Fruit fly (Drosophila melanogaster) whole organism, embryonic: Measurements from ENCODE around the gene Ns1.

ENCODE experiments used
- CG1024 ChIP-seq: fragments of 200-800 bp; sonication (Bioruptor generic); IDR thresholded peaks from 2 replicates; pipeline ENCODE4 v1.3.6; 2022; ENCODE audit warnings: missing biosample characterization, missing genetic modification characterization
- CG11456 ChIP-seq: fragments of 200-800 bp; sonication (Bioruptor generic); IDR thresholded peaks from 3 replicates; pipeline ENCODE4 v1.3.6; 2022; ENCODE audit warnings: missing biosample characterization, missing genetic modification characterization
- CG12104 ChIP-seq: fragments of 200-800 bp; sonication (Bioruptor generic); optimal IDR thresholded peaks from 3 replicates; lab custom pipeline; 2016; ENCODE audit warnings: missing biosample characterization, missing genetic modification characterization
- CG12236 ChIP-seq: fragments of 200-800 bp; sonication (Bioruptor generic); optimal IDR thresholded peaks from 2 replicates; lab custom pipeline; 2016; ENCODE audit warnings: missing biosample characterization, missing genetic modification characterization
- CG12299 ChIP-seq: fragments of 200-800 bp; sonication (Bioruptor generic); optimal IDR thresholded peaks from 2 replicates; lab custom pipeline; 2018; ENCODE audit warnings: missing biosample characterization, mild to moderate bottlenecking, missing genetic modification characterization
- CG1233 ChIP-seq: fragments of 200-800 bp; sonication (Bioruptor generic); optimal IDR thresholded peaks from 4 replicates; lab custom pipeline; 2018; ENCODE audit warnings: missing biosample characterization, mild to moderate bottlenecking, missing genetic modification characterization
- CG12942 ChIP-seq: fragments of 200-800 bp; sonication (Bioruptor generic); optimal IDR thresholded peaks from 3 replicates; lab custom pipeline; 2016; ENCODE audit warnings: missing biosample characterization, missing genetic modification characterization
- CG13775 ChIP-seq: fragments of 200-800 bp; sonication (Bioruptor generic); optimal IDR thresholded peaks from 3 replicates; lab custom pipeline; 2017; ENCODE audit warnings: missing biosample characterization, mild to moderate bottlenecking, missing genetic modification characterization
- CG14710 ChIP-seq: fragments of 200-800 bp; sonication (Bioruptor generic); optimal IDR thresholded peaks from 3 replicates; lab custom pipeline; 2019; ENCODE audit warnings: missing biosample characterization, mild to moderate bottlenecking, missing genetic modification characterization, moderate library complexity
- CG17361 ChIP-seq: fragments of 200-800 bp; sonication (Bioruptor generic); IDR thresholded peaks from 3 replicates; pipeline ENCODE4 v1.3.6; 2022; ENCODE audit warnings: missing biosample characterization, missing genetic modification characterization
- CG17385 ChIP-seq: fragments of 200-800 bp; sonication (Bioruptor generic); optimal IDR thresholded peaks from 3 replicates; lab custom pipeline; 2018; ENCODE audit warnings: missing biosample characterization, mild to moderate bottlenecking, missing genetic modification characterization
- CG17829 ChIP-seq: fragments of 200-800 bp; optimal IDR thresholded peaks from 2 replicates; lab custom pipeline; 2019; ENCODE audit warnings: missing biosample characterization, mild to moderate bottlenecking, missing genetic modification characterization, moderate library complexity
- CG3995 ChIP-seq: fragments of 200-800 bp; sonication (Bioruptor generic); optimal IDR thresholded peaks from 3 replicates; lab custom pipeline; 2016; ENCODE audit warnings: missing biosample characterization, missing genetic modification characterization
- CG7839 ChIP-seq: fragments of 200-800 bp; sonication (Bioruptor generic); optimal IDR thresholded peaks from 3 replicates; lab custom pipeline; 2018; ENCODE audit warnings: missing biosample characterization, mild to moderate bottlenecking, missing genetic modification characterization, moderate library complexity
- CG7963 ChIP-seq: fragments of 200-800 bp; sonication (Bioruptor generic); IDR thresholded peaks from 3 replicates; pipeline ENCODE4 v1.3.6; 2022; ENCODE audit warnings: missing biosample characterization, missing genetic modification characterization; ENCODE audit not compliant: partially characterized antibody
- CG8281 ChIP-seq: fragments of 200-800 bp; sonication (Bioruptor generic); optimal IDR thresholded peaks from 2 replicates; lab custom pipeline; 2018; ENCODE audit warnings: missing biosample characterization, mild to moderate bottlenecking, missing genetic modification characterization, moderate library complexity
- CTCF ChIP-seq: fragments of 200-800 bp; sonication (Bioruptor generic); optimal IDR thresholded peaks from 2 replicates; lab custom pipeline; 2017; ENCODE audit warnings: missing biosample characterization, mild to moderate bottlenecking, missing genetic modification characterization, moderate library complexity
- D19A ChIP-seq: fragments of 200-800 bp; optimal IDR thresholded peaks from 3 replicates; lab custom pipeline; 2019; ENCODE audit warnings: missing biosample characterization, mild to moderate bottlenecking, missing genetic modification characterization, moderate library complexity
- Dad ChIP-seq: fragments of 200-800 bp; sonication (Bioruptor generic); optimal IDR thresholded peaks from 3 replicates; lab custom pipeline; 2016; ENCODE audit warnings: missing biosample characterization, missing genetic modification characterization
- Dip3 ChIP-seq: fragments of 200-800 bp; sonication (Bioruptor generic); optimal IDR thresholded peaks from 3 replicates; lab custom pipeline; 2016; ENCODE audit warnings: missing biosample characterization, missing genetic modification characterization
- Ets97D ChIP-seq: fragments of 200-800 bp; sonication (Bioruptor generic); optimal IDR thresholded peaks from 3 replicates; lab custom pipeline; 2016; ENCODE audit warnings: missing biosample characterization, missing genetic modification characterization
- Fer1 ChIP-seq: fragments of 200-800 bp; sonication (Bioruptor generic); optimal IDR thresholded peaks from 2 replicates; lab custom pipeline; 2017; ENCODE audit warnings: missing biosample characterization, mild to moderate bottlenecking, missing genetic modification characterization
- Hsf ChIP-seq: fragments of 200-800 bp; sonication (Bioruptor generic); optimal IDR thresholded peaks from 3 replicates; lab custom pipeline; 2016; ENCODE audit warnings: missing biosample characterization, missing genetic modification characterization
- MESR4 ChIP-seq: fragments of 200-800 bp; sonication (Bioruptor generic); optimal IDR thresholded peaks from 2 replicates; lab custom pipeline; 2018; ENCODE audit warnings: missing biosample characterization, mild to moderate bottlenecking, missing genetic modification characterization, moderate library complexity
- Mad ChIP-seq: fragments of 200-800 bp; sonication (Bioruptor generic); optimal IDR thresholded peaks from 2 replicates; lab custom pipeline; 2016; ENCODE audit warnings: missing biosample characterization, missing genetic modification characterization
- NC2α ChIP-seq: fragments of 200-800 bp; sonication (Bioruptor generic); optimal IDR thresholded peaks from 2 replicates; lab custom pipeline; 2016; ENCODE audit warnings: missing biosample characterization, missing genetic modification characterization
- Oaz ChIP-seq: fragments of 200-800 bp; sonication (Bioruptor generic); IDR thresholded peaks from 2 replicates; pipeline ENCODE4 v1.3.6; 2022; ENCODE audit warnings: missing biosample characterization, missing genetic modification characterization
- Opbp ChIP-seq: fragments of 200-800 bp; sonication (Bioruptor generic); IDR thresholded peaks from 3 replicates; pipeline ENCODE4 v1.3.6; 2022; ENCODE audit warnings: missing biosample characterization, missing genetic modification characterization; ENCODE audit not compliant: partially characterized antibody
- Sry-β ChIP-seq: fragments of 200-800 bp; sonication (Bioruptor generic); optimal IDR thresholded peaks from 2 replicates; lab custom pipeline; 2018; ENCODE audit warnings: missing biosample characterization, mild to moderate bottlenecking, missing genetic modification characterization, moderate library complexity
- Sry-δ ChIP-seq: fragments of 200-800 bp; sonication (Bioruptor generic); optimal IDR thresholded peaks from 2 replicates; lab custom pipeline; 2016; ENCODE audit warnings: missing biosample characterization, missing genetic modification characterization
- Trl ChIP-seq, 3 experiments: fragments of >200 bp in 2 of 3; fragments of 200-800 bp in 1 of 3; sonication (Bioruptor generic) in 1 of 3; optimal IDR thresholded peaks; 2 replicates in 1 of 3; 3 replicates in 2 of 3; lab custom pipeline; 2016 to 2017; ENCODE audit warnings: missing biosample characterization in 1 of 3, missing genetic modification characterization in 1 of 3
- al ChIP-seq: fragments of 200-800 bp; sonication (Bioruptor generic); IDR thresholded peaks from 2 replicates; pipeline ENCODE4 v1.3.6; 2022; ENCODE audit warnings: missing biosample characterization, missing genetic modification characterization
- caup ChIP-seq: fragments of 200-800 bp; sonication (Bioruptor generic); optimal IDR thresholded peaks from 3 replicates; lab custom pipeline; 2017; ENCODE audit warnings: missing biosample characterization, mild to moderate bottlenecking, missing genetic modification characterization, moderate library complexity; ENCODE audit not compliant: severe bottlenecking
- chm ChIP-seq: fragments of 200-800 bp; sonication (Bioruptor generic); IDR thresholded peaks from 2 replicates; pipeline ENCODE4 v1.3.6; 2022; ENCODE audit warnings: missing biosample characterization, missing genetic modification characterization
- hkb ChIP-seq, 2 experiments: fragments of 200-800 bp in 1 of 2; fragments of >200 bp in 1 of 2; sonication (Bioruptor generic) in 1 of 2; IDR thresholded peaks in 1 of 2; optimal IDR thresholded peaks in 1 of 2; 2 replicates each; pipeline versions ENCODE4 v1.3.6 to Lab custom; 2017 to 2022; ENCODE audit warnings: missing biosample characterization in 1 of 2, missing genetic modification characterization in 1 of 2
- insv ChIP-seq, 2 experiments: fragments of 200-800 bp; sonication (Bioruptor generic); optimal IDR thresholded peaks; 3 replicates each; lab custom pipeline; 2016 to 2018; ENCODE audit warnings: missing biosample characterization in 2 of 2, missing genetic modification characterization in 2 of 2
- nerfin-1 ChIP-seq: fragments of 200-800 bp; sonication (Bioruptor generic); optimal IDR thresholded peaks from 3 replicates; lab custom pipeline; 2019; ENCODE audit warnings: missing biosample characterization, mild to moderate bottlenecking, missing genetic modification characterization, moderate library complexity
- scrt ChIP-seq: fragments of 200-800 bp; sonication (Bioruptor generic); optimal IDR thresholded peaks from 2 replicates; lab custom pipeline; 2018; ENCODE audit warnings: missing biosample characterization, mild to moderate bottlenecking, missing genetic modification characterization, moderate library complexity
- sd ChIP-seq: fragments of 200-800 bp; sonication (Bioruptor generic); optimal IDR thresholded peaks from 3 replicates; lab custom pipeline; 2018; ENCODE audit warnings: missing biosample characterization, mild to moderate bottlenecking, missing genetic modification characterization, moderate library complexity
- shn ChIP-seq: fragments of 200-800 bp; sonication (Bioruptor generic); optimal IDR thresholded peaks from 3 replicates; lab custom pipeline; 2016; ENCODE audit warnings: missing biosample characterization, missing genetic modification characterization
- slou ChIP-seq: fragments of 200-800 bp; sonication (Bioruptor generic); optimal IDR thresholded peaks from 3 replicates; lab custom pipeline; 2016; ENCODE audit warnings: missing biosample characterization, missing genetic modification characterization
- stwl ChIP-seq: fragments of 200-800 bp; sonication (Bioruptor generic); optimal IDR thresholded peaks from 3 replicates; lab custom pipeline; 2018; ENCODE audit warnings: missing biosample characterization, mild to moderate bottlenecking, missing genetic modification characterization, moderate library complexity
- sug ChIP-seq: fragments of 200-800 bp; optimal IDR thresholded peaks from 2 replicates; lab custom pipeline; 2019; ENCODE audit warnings: missing biosample characterization, mild to moderate bottlenecking, missing genetic modification characterization, moderate library complexity
- trem ChIP-seq: fragments of 200-800 bp; optimal IDR thresholded peaks from 3 replicates; lab custom pipeline; 2019; ENCODE audit warnings: missing biosample characterization, mild to moderate bottlenecking, missing genetic modification characterization, moderate library complexity
- ttk ChIP-seq: fragments of 200-800 bp; sonication (Bioruptor generic); IDR thresholded peaks from 2 replicates; pipeline ENCODE4 v2.1.2; 2022; ENCODE audit warnings: missing biosample characterization, missing genetic modification characterization
- tx ChIP-seq: fragments of 200-800 bp; sonication (Bioruptor generic); optimal IDR thresholded peaks from 2 replicates; lab custom pipeline; 2016; ENCODE audit warnings: missing biosample characterization, missing genetic modification characterization
- zen ChIP-seq: fragments of 200-800 bp; sonication (Bioruptor generic); optimal IDR thresholded peaks from 3 replicates; lab custom pipeline; 2018; ENCODE audit warnings: missing biosample characterization, mild to moderate bottlenecking, missing genetic modification characterization, moderate library complexity
- zfh1 ChIP-seq: fragments of 200-800 bp; sonication (Bioruptor generic); IDR thresholded peaks from 3 replicates; pipeline ENCODE4 v1.3.6; 2022; ENCODE audit warnings: missing biosample characterization, missing genetic modification characterization
- zfh2 ChIP-seq: fragments of 200-800 bp; sonication (Bioruptor generic); optimal IDR thresholded peaks from 2 replicates; lab custom pipeline; 2016; ENCODE audit warnings: missing biosample characterization, missing genetic modification characterization

The Ns1 gene

dm6 chr3R:17072526-17073114, at the start of gene Ns1, which contains the start of gene mRpS11 (continued):
- peak; percentile 96 for TF ChIP-seq MESR4
- TF ChIP-seq sug (tag; lab: Kevin White, UChicago), result peak; percentile 54
- peak; percentile 73 for TF ChIP-seq CG3995 (GFP tag; lab: Kevin White, UChicago)
- TF ChIP-seq Dad (GFP tag; lab: Kevin White, UChicago), result peak; percentile 70
- peak; percentile 10 for TF ChIP-seq D19A (tag; lab: Kevin White, UChicago)
- peak; percentile 83 for TF ChIP-seq stwl (tag; lab: Kevin White, UChicago)
- peak; percentile 11 for TF ChIP-seq Sry-δ
- TF ChIP-seq hkb (optimal IDR thresholded peaks at IDR 0.05; lab: Kevin White, UChicago), result no peak
- peak; percentile 52; the same call in 1 of the 2 replicates for TF ChIP-seq hkb (GFP tag; IDR thresholded peaks at IDR 0.05; lab: Robert Waterston, UW)
- no peak for TF ChIP-seq CG1024 (GFP tag; lab: Robert Waterston, UW)
- peak; percentile 33 for TF ChIP-seq tx
- TF ChIP-seq zfh2 (GFP tag; lab: Kevin White, UChicago), result peak; percentile 52
- peak; percentile 95 for TF ChIP-seq scrt (GFP tag; lab: Kevin White, UChicago)
- TF ChIP-seq slou (GFP tag; lab: Kevin White, UChicago), result no peak
- TF ChIP-seq CG8281 (tag; lab: Kevin White, UChicago), result no peak
- 0 out of 3 replicates have a peak, but pooled peaks have one; percentile 44 for TF ChIP-seq CG11456 (GFP tag; lab: Robert Waterston, UW)
- TF ChIP-seq Oaz (GFP tag; lab: Robert Waterston, UW), result no peak
- TF ChIP-seq CG12236, result no peak
- TF ChIP-seq Trl (optimal IDR thresholded peaks at IDR 0.05; lab: Kevin White, UChicago), result no peak
- peak; percentile 39 for TF ChIP-seq Trl (GFP tag; optimal IDR thresholded peaks at IDR 0.05; lab: Kevin White, UChicago)
- peak; percentile 36 for TF ChIP-seq Dip3 (GFP tag; lab: Kevin White, UChicago)
- no peak for TF ChIP-seq NC2α (GFP tag; lab: Kevin White, UChicago)
- peak; percentile 91 for TF ChIP-seq nerfin-1 (tag; lab: Kevin White, UChicago)
- TF ChIP-seq caup (GFP tag; lab: Kevin White, UChicago), result peak; percentile 54
- peak; percentile 22 for TF ChIP-seq CG1233 (GFP tag; lab: Kevin White, UChicago)
- peak; percentile 50; the same call in 1 of the 2 replicates for TF ChIP-seq chm (GFP tag; lab: Robert Waterston, UW)
- TF ChIP-seq insv (GFP tag; optimal IDR thresholded peaks at IDR 0.05; lab: Kevin White, UChicago), result peak in 1 of 2 experiments; percentile 11
- peak; percentile 35 for TF ChIP-seq Hsf (GFP tag; lab: Kevin White, UChicago)
- peak; percentile 62 for TF ChIP-seq CG14710 (tag; lab: Kevin White, UChicago)
- peak; percentile 13 for TF ChIP-seq Mad (GFP tag; lab: Kevin White, UChicago)
- peak; percentile 7 for TF ChIP-seq CG13775 (GFP tag; lab: Kevin White, UChicago)
- no peak for TF ChIP-seq ttk (GFP tag; lab: Robert Waterston, UW)
- TF ChIP-seq zen (tag; lab: Kevin White, UChicago), result peak; percentile 16
- peak; percentile 23 for TF ChIP-seq CG12299 (tag; lab: Kevin White, UChicago)
- 0 out of 3 replicates have a peak, but pooled peaks have one; percentile 22 for TF ChIP-seq zfh1
- TF ChIP-seq CG12104 (GFP tag; lab: Kevin White, UChicago), result peak; percentile 49
- peak; percentile 30 for TF ChIP-seq shn
- TF ChIP-seq CG12942 (GFP tag; lab: Kevin White, UChicago), result no peak
- TF ChIP-seq sd, result peak; percentile 60
- TF ChIP-seq CG17361 (GFP tag; lab: Robert Waterston, UW), result 0 out of 3 replicates have a peak, but pooled peaks have one; percentile 35
- no peak for TF ChIP-seq al (GFP tag; lab: Robert Waterston, UW)
- no peak for TF ChIP-seq Sry-β (GFP tag; lab: Kevin White, UChicago)
- TF ChIP-seq Fer1 (GFP tag; lab: Kevin White, UChicago), result peak; percentile 40
- peak; percentile 88 for TF ChIP-seq Ets97D (GFP tag; lab: Kevin White, UChicago)
- TF ChIP-seq CTCF (GFP tag; lab: Kevin White, UChicago), result peak; percentile 13
- peak; percentile 64 for TF ChIP-seq trem (tag; lab: Kevin White, UChicago)
- TF ChIP-seq CG17829, result peak; percentile 49
- no peak for TF ChIP-seq CG7839 (tag; lab: Kevin White, UChicago)
- TF ChIP-seq CG7963, result peak; percentile 44; the same call in 2 of the 3 replicates
- TF ChIP-seq Opbp (GFP tag; lab: Robert Waterston, UW), result peak; percentile 57; the same call in 2 of the 3 replicates
- TF ChIP-seq CG17385 (GFP tag; lab: Kevin White, UChicago), result peak; percentile 98
